Worm (Caenorhabditis elegans): ENCODE measurements around the gene B0035.13.

DNA sequence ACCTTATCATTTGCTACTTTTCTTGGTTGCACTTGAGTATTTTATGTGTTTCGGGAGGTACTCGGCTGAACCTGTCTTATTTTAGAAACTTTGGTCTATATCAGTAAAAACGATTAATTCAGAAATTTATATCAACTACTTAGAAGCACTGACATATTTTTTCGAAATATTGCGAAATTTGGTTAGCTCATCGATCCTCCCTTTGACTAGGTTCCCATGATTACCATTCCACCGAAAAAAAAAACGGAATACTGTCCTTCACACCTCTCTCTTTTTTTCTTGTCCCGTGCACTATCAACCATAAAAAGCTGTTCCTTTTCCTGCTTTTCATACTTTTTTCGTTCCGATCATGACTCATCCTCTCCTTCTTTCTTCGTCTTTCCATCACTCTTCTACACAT lies 21.3 kb downstream of the B0035.13 start:
- TF ChIP-seq zip-4 (GFP tag; optimal IDR thresholded peaks at IDR 0.05), result no peak
- no peak for TF ChIP-seq lin-15B (tag; optimal IDR thresholded peaks at IDR 0.05)
- no peak for TF ChIP-seq aha-1 (tag; optimal IDR thresholded peaks at IDR 0.05)
- no peak for TF ChIP-seq ceh-88 (GFP tag; IDR thresholded peaks at IDR 0.05)
- TF ChIP-seq ztf-11 (tag; optimal IDR thresholded peaks at IDR 0.05), result no peak
- TF ChIP-seq nhr-47 (tag; optimal IDR thresholded peaks at IDR 0.05), result no peak
- no peak for TF ChIP-seq ama-1 (optimal IDR thresholded peaks at IDR 0.05)
- no peak for TF ChIP-seq elt-3 (tag; optimal IDR thresholded peaks at IDR 0.05)
